Fruit fly (Drosophila melanogaster): ENCODE measurements around the gene oc.

Gene oc

DNA sequence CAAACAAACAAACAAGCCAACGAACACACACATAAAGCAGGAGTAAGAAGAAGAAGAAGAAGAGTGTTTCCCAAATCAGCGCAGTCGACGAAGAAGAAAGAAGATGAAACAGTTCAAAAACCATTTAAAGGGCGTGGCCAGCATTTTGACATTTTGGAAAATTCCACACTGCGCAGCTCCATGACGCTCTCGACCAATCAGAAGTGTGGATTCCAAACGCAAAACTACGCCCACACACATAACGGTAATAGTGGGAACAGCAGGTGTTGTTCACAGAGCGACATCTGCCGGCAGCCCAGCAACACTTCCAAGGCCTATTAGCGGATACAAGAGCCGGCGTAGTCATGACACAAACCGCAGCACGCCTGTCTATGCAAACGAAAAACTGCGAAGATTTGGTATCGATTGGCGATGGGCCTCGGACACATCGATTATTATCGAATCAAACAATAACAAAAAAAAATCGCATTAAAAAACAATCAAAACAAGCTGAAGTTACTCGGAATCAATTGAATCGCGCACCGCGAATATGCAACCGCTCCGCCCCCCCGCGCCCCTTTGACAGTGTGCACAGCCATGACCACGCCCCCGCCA is 26.2 kb upstream of the oc start, which contains the start of gene Rubicon:
Rubicon (plus strand) TSS at position 433 of the 594 bp plus-strand sequence.
- TF ChIP-seq psq (optimal IDR thresholded peaks at IDR 0.05): no peak
- no peak for TF ChIP-seq ttk (optimal IDR thresholded peaks at IDR 0.05)
- no peak for TF ChIP-seq Myc (optimal IDR thresholded peaks at IDR 0.05)
- TF ChIP-seq insv (optimal IDR thresholded peaks at IDR 0.05): no peak
- no peak for TF ChIP-seq Sin3A (optimal IDR thresholded peaks at IDR 0.05)
- no peak for TF ChIP-seq h (optimal IDR thresholded peaks at IDR 0.05)

DNA sequence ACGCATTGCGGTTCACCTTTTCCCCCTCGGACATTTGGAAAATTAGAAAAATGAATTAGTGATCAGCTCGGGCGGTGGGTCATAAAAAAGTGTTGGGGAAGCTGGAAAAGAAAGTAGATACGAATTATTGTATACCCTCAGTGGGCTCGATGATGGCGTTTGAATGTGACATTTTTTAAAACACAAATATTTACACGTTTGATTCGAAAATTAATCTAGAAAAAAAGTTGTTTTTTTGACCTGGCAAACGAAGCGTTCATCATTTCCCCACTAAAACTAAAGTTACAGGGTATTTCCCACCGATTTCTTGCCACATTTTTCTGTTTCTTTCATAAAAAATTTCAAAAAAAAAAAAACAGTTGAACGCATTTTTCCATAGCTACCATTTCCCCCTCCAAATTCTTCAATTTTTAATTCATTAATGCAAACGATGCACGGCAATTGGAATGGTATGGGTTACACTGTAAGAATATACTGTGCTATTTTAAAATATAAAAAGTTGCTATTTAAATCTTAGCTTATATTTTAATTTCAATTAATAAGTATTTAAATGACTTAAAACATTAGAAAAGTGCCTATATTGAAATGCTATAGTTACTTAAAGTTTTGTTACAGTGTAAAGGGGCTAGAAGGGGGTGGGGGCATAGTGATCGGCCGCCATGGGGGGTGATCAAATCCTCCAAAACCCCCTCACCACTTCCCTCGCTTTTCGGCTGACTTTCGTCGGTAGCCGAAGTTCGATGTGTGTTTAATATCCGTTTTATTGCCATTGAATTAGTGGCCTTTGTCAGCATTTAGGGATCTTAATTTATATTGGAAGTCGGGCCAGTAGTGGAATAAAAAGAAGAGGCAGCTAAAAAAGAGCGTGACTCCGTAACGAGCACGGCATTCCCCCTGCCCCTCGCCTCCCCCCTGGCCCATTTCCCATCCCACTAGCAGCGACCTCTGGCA is 21.1 kb upstream of the oc start:
- TF ChIP-seq Myc (optimal IDR thresholded peaks at IDR 0.05): no peak

DNA sequence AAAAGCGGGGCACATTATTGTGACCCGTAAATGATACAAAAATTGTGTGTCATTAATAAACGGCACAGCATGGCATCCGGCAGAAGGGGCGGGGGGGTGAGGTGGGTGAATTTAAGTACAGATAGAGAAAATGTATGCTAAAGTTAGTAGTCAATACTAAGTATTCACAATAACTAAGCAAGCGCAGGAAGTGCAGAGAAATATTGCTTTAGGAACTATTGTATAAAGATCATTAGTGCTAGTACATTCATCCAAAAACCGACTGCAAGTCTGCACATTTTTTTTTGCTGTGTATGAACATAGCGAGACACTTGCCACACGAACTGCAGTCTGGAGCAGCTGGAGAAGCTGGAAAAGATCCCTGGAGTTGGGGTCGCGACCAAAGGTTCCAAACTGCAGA is 19.0 kb upstream of the oc start:
- TF ChIP-seq ttk (optimal IDR thresholded peaks at IDR 0.05): no peak
- TF ChIP-seq insv (optimal IDR thresholded peaks at IDR 0.05): no peak
- no peak for TF ChIP-seq Myc (optimal IDR thresholded peaks at IDR 0.05)
- TF ChIP-seq h (optimal IDR thresholded peaks at IDR 0.05): no peak
- TF ChIP-seq psq (optimal IDR thresholded peaks at IDR 0.05): no peak
- TF ChIP-seq Sin3A (optimal IDR thresholded peaks at IDR 0.05): no peak

DNA sequence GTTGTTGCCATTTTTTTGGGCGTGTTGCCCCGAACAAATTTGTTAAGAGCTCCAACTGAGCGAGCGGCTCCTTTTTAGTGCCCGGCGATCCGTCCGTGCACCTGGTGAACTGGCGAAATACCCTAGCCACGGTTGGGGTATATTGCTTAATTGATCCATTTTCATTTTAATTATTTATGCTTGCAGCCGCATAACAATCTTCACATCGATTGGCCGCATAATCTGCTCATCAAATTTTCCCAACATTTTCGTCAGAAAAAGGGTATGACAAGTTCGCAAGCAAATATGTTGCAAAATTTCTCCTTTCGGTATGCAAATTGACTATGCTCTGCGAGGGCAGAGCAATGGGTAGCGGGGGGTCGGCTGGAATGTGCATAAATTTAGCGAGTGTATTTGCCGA is 17.2 kb upstream of the oc start:
- TF ChIP-seq ttk (optimal IDR thresholded peaks at IDR 0.05): no peak
- no peak for TF ChIP-seq Sin3A (optimal IDR thresholded peaks at IDR 0.05)
- no peak for TF ChIP-seq psq (optimal IDR thresholded peaks at IDR 0.05)
- no peak for TF ChIP-seq Myc (optimal IDR thresholded peaks at IDR 0.05)
- no peak for TF ChIP-seq insv (optimal IDR thresholded peaks at IDR 0.05)
- no peak for TF ChIP-seq h (optimal IDR thresholded peaks at IDR 0.05)

DNA sequence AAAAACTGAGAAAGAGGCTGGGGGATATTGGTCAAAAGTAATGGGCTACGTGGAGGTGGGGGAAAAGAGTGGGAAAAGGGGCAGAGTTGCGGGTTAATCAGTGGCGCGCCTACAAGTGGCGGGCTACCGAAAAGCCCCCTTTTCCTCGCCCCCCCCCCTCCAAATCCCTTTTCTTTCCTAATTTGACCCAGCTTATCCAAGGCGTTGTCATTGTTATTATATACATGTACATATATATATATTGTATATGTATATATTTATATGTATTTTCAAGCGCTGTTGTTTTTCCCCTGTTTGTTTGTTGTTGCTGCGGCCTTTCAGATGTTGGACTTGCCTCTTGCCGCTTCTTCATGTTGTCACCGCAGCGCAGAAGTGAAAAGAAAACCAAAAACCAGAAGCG is 16.6 kb upstream of the oc start:
- TF ChIP-seq psq (optimal IDR thresholded peaks at IDR 0.05) (no peak), Myc (optimal IDR thresholded peaks at IDR 0.05) (no peak), ttk (optimal IDR thresholded peaks at IDR 0.05) (no peak), Sin3A (optimal IDR thresholded peaks at IDR 0.05) (no peak), h (optimal IDR thresholded peaks at IDR 0.05) (no peak), insv (optimal IDR thresholded peaks at IDR 0.05) (no peak)

DNA sequence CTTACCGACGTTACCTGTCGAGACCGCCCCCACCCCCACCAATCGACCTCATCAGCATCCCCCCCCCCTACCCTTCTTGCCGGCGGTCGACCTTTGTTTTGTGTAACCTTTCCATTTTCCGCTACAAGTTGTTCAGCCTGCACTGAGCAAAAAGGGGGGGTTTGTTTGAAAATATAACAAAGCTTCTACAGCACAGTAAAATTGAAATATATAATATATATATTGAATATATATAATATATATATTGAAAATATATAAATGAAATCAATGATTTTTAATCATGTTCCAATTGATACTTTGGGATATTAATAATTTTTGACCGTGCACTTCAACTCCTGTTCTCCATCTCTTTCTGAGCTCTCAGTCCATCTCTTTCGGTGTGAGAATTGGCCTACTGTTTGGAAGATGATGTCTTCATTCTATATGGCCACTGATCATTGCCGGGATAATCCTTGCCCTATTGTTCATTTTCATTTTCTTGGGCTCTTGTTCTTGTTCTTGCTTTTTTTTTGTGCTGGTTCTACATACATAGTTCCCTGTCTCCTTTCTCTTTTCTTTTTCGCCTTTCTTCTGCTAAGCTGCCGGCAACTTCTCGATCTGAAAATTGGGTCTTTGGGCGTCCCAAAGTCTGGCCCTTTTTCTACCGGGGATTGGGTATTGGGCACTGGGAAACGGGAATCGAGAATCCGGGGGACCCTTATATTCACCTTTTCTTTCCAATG is 15.3 kb upstream of the oc start:
- no peak for TF ChIP-seq Myc (optimal IDR thresholded peaks at IDR 0.05)
- no peak for TF ChIP-seq h (optimal IDR thresholded peaks at IDR 0.05)
- TF ChIP-seq Sin3A (optimal IDR thresholded peaks at IDR 0.05): no peak
- TF ChIP-seq psq (optimal IDR thresholded peaks at IDR 0.05): no peak
- no peak for TF ChIP-seq ttk (optimal IDR thresholded peaks at IDR 0.05)
- TF ChIP-seq insv (optimal IDR thresholded peaks at IDR 0.05): no peak

DNA sequence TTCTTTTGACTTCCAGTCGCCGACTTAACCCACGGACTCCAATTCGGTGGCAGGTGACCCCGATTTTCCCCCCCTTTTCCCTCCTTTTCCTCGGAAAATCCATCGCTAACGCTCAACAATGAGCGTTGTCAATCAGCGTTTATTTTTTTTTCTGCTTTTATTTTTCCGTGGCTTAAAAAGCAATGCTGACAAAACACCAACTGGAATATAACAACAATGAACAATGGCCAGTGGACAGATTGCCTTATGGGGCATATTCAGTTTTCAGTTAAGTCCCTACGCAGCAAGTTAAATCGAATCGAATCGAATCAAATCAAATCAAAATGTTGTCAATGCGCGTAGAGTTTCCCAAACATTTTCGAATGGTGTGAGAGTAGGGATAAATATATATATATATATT is 13.3 kb upstream of the oc start:
- TF ChIP-seq Myc (optimal IDR thresholded peaks at IDR 0.05) (no peak), psq (optimal IDR thresholded peaks at IDR 0.05) (no peak)

DNA sequence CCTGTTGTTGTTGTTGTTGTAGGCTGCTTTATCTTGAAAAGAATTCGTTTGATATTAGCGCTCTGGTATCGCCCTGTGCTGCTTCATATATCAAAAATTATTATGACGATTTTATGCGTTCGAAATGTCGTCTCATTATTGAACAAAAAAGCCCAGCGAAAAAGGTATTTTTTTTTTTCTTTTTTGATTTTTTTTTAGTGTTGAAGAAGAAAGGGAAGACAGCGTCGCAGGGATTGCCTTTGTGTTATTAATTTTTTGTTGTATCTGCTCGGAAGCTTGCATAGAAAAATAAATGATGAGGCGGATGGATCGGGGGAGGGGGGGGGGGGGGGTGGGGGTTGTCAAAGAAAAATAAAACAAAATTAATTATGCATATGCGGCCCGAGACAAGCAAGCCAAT is 11.8 kb upstream of the oc start:
- no peak for TF ChIP-seq ttk (optimal IDR thresholded peaks at IDR 0.05)
- no peak for TF ChIP-seq h (optimal IDR thresholded peaks at IDR 0.05)
- TF ChIP-seq Myc (optimal IDR thresholded peaks at IDR 0.05): no peak

DNA sequence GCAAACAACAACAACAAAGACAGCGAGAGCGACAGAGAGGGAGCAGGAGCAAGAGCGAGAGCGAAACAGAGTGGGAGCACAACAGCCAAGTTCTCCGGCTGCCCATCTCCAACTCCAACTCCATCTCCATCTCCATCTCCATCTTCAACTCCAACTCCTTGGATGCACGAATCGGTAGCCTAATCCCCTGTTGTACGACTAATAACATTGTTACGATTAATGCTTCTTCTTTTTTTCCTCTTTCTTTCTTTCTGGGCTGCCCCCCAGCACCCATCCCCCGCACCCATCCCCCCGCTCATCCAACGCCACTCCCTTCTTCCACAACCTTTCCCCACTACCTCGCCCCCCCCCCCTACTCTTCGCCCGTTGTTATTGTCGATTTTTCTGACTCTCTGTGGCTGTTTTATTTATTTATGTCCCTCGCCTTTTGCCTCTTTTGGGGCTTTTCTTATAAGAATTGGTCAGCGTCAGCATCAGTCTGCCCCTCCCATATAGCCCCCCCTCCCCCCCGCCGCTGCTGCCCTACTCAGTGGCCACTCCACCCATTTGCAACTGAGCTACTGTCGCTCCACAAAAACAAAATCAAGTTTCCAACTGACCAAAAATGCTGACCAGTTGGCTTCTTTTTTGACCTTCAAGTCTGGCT is 10.8 kb upstream of the oc start:
- no peak for TF ChIP-seq Myc (optimal IDR thresholded peaks at IDR 0.05)
- no peak for TF ChIP-seq h (optimal IDR thresholded peaks at IDR 0.05)
- TF ChIP-seq Sin3A (optimal IDR thresholded peaks at IDR 0.05): no peak
- no peak for TF ChIP-seq insv (optimal IDR thresholded peaks at IDR 0.05)
- TF ChIP-seq ttk (optimal IDR thresholded peaks at IDR 0.05): no peak
- TF ChIP-seq psq (optimal IDR thresholded peaks at IDR 0.05): no peak

DNA sequence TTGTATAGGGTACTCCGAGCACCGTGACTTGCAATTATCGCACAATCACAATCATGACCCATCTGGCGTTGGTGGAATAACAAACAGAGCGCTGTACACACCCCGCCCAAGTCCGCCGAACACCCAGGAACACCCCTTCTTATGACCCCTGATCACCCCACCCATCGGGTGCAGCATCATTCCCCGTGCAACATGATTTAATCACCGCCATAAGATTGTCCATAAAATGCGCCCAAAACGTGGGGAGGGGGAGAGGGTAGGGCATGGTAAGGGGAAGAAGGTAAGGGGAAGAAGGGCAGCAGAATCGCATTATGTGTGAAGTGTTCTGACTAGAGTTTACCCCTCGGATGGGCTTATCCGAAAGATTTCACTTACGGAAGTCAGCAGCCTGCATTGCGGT is 9.9 kb upstream of the oc start:
- TF ChIP-seq ttk (optimal IDR thresholded peaks at IDR 0.05) (no peak), insv (optimal IDR thresholded peaks at IDR 0.05) (no peak), h (optimal IDR thresholded peaks at IDR 0.05) (no peak), Myc (optimal IDR thresholded peaks at IDR 0.05) (no peak), psq (optimal IDR thresholded peaks at IDR 0.05) (no peak), Sin3A (optimal IDR thresholded peaks at IDR 0.05) (no peak)

DNA sequence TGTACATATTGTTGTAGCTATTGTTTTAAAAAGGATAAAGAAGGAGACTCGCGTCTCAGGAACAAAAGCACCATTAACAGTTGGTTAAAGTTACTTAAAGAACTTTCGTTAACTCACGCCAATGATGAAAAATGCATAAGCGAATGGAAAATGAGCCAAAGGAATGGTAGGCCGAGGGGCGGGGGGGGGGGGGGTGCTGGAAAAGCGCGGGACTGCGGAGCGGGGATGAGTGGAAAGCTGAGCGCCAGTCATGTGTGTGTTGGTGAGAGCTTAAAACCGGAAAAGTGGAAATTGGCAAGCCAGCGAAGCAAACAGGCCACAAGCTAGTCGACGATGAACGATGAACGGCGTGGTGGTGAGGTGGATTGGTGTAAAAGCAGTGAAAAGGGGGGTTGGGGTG is 7.6 kb upstream of the oc start:
- TF ChIP-seq insv (optimal IDR thresholded peaks at IDR 0.05) (no peak), ttk (optimal IDR thresholded peaks at IDR 0.05) (no peak), Sin3A (optimal IDR thresholded peaks at IDR 0.05) (no peak), h (optimal IDR thresholded peaks at IDR 0.05) (no peak), Myc (optimal IDR thresholded peaks at IDR 0.05) (no peak), psq (optimal IDR thresholded peaks at IDR 0.05) (no peak)

Measured in Kc167 (cell line).